Worm (Caenorhabditis elegans) whole organism, L3 larva: ENCODE results near the gene ppk-3.

Experiments used
- ceh-16 ChIP-seq: sonication (generic microtip); optimal IDR thresholded peaks from 2 replicates; lab custom pipeline; 2017; ENCODE audit warnings: missing biosample characterization, missing genetic modification characterization
- fkh-10 ChIP-seq: sonication (generic microtip); optimal IDR thresholded peaks from 2 replicates; lab custom pipeline; 2017; ENCODE audit warnings: missing biosample characterization, missing genetic modification reagents, missing genetic modification characterization
- fos-1 ChIP-seq: fragments of 150-350 bp; optimal IDR thresholded peaks from 2 replicates; lab custom pipeline; 2014; ENCODE audit warnings: missing biosample characterization, missing genetic modification characterization
- lin-15B ChIP-seq: fragments of 150-350 bp; optimal IDR thresholded peaks from 2 replicates; lab custom pipeline; 2014; ENCODE audit warnings: missing biosample characterization, missing genetic modification characterization
- mdl-1 ChIP-seq: fragments of 150-350 bp; optimal IDR thresholded peaks from 2 replicates; lab custom pipeline; 2014; ENCODE audit warnings: missing biosample characterization, missing genetic modification characterization
- nhr-28 ChIP-seq: fragments of 150-350 bp; optimal IDR thresholded peaks from 2 replicates; lab custom pipeline; 2014; ENCODE audit warnings: missing biosample characterization, missing genetic modification characterization
- pha-4 ChIP-seq: fragments of 150-350 bp; optimal IDR thresholded peaks from 2 replicates; lab custom pipeline; 2014; ENCODE audit warnings: missing biosample characterization, missing genetic modification reagents, missing genetic modification characterization
- skn-1 ChIP-seq: fragments of 150-350 bp; optimal IDR thresholded peaks from 2 replicates; lab custom pipeline; 2014; ENCODE audit warnings: missing biosample characterization, missing genetic modification characterization
- snpc-4 ChIP-seq: fragments of 150-350 bp; optimal IDR thresholded peaks from 2 replicates; lab custom pipeline; 2014; ENCODE audit warnings: missing biosample characterization, missing genetic modification characterization
- ztf-11 ChIP-seq: fragments of 150-350 bp; optimal IDR thresholded peaks from 2 replicates; lab custom pipeline; 2014; ENCODE audit warnings: missing biosample characterization, missing genetic modification characterization

ce11 chrX:12929961-12930360 lies 45.5 kb downstream of the ppk-3 start, which contains the start of gene C34E7.3:
- no peak for TF ChIP-seq ceh-16
- TF ChIP-seq lin-15B (tag; lab: Kevin White, UChicago): no peak
- no peak for TF ChIP-seq ztf-11 (tag; lab: Kevin White, UChicago)
- TF ChIP-seq fos-1 (tag; lab: Kevin White, UChicago): no peak
- TF ChIP-seq skn-1 (tag; lab: Kevin White, UChicago): no peak
- TF ChIP-seq mdl-1 (tag; lab: Kevin White, UChicago): no peak
- no peak for TF ChIP-seq snpc-4 (tag; lab: Kevin White, UChicago)
- no peak for TF ChIP-seq pha-4 (tag; lab: Kevin White, UChicago)
- no peak for TF ChIP-seq fkh-10 (GFP tag; lab: Kevin White, UChicago)
- TF ChIP-seq nhr-28 (tag; lab: Kevin White, UChicago): no peak
